Worm (Caenorhabditis elegans) whole organism, L1 larva: ENCODE measurements around the gene C41C4.9.

Source experiments
- alr-1 ChIP-seq: fragments of 200-800 bp; sonication (Bioruptor generic); optimal IDR thresholded peaks from 2 replicates; lab custom pipeline; 2018; ENCODE audit warnings: borderline replicate concordance, mild to moderate bottlenecking, missing genetic modification characterization, missing compliant biosample characterization
- hpl-2 ChIP-seq: fragments of 150-350 bp; optimal IDR thresholded peaks from 2 replicates; lab custom pipeline; 2014; ENCODE audit warnings: missing biosample characterization, missing genetic modification reagents, missing genetic modification characterization
- nhr-12 ChIP-seq: sonication (generic microtip); optimal IDR thresholded peaks from 2 replicates; lab custom pipeline; 2017; ENCODE audit warnings: missing biosample characterization, missing genetic modification characterization
- ztf-4 ChIP-seq: fragments of 150-350 bp; optimal IDR thresholded peaks from 2 replicates; lab custom pipeline; 2014; ENCODE audit warnings: missing biosample characterization, missing genetic modification characterization

- TF ChIP-seq ztf-4 (tag; lab: Kevin White, UChicago) (no peak), hpl-2 (no peak), nhr-12 (no peak), alr-1 (no peak)
Observed at ce11 chrII:8157991-8158390, 50.5 kb downstream of the C41C4.9 start, which contains the start of gene pch-2.
